Fruit fly (Drosophila melanogaster) whole organism, prepupa: ENCODE results near the gene CG9254.

Experiments used
- Blimp-1 ChIP-seq: fragments of 200-800 bp; sonication (Bioruptor generic); optimal IDR thresholded peaks from 3 replicates; lab custom pipeline; 2017; ENCODE audit warnings: missing biosample characterization, missing genetic modification characterization, mild to moderate bottlenecking, moderate library complexity, missing genetic modification reagents
- CG10631 ChIP-seq: fragments of 200-800 bp; sonication (Bioruptor generic); optimal IDR thresholded peaks from 2 replicates; lab custom pipeline; 2016; ENCODE audit warnings: missing biosample characterization, missing genetic modification characterization
- CG11294 ChIP-seq: fragments of 200-800 bp; sonication (Bioruptor generic); IDR thresholded peaks from 2 replicates; pipeline ENCODE4 v1.3.6; 2022; ENCODE audit warnings: missing biosample characterization, missing genetic modification characterization
- CG15336 ChIP-seq: fragments of 200-800 bp; sonication (Bioruptor generic); IDR thresholded peaks from 2 replicates; pipeline ENCODE4 v1.3.6; 2022; ENCODE audit warnings: missing biosample characterization, missing genetic modification characterization
- CG16779 ChIP-seq: fragments of 200-800 bp; sonication (Bioruptor generic); optimal IDR thresholded peaks from 3 replicates; lab custom pipeline; 2017; ENCODE audit warnings: missing biosample characterization, mild to moderate bottlenecking, missing genetic modification characterization
- CG3032 ChIP-seq: fragments of 200-800 bp; optimal IDR thresholded peaks from 2 replicates; lab custom pipeline; 2019; ENCODE audit warnings: missing biosample characterization, mild to moderate bottlenecking, missing genetic modification characterization, moderate library complexity
- CG31627 ChIP-seq: fragments of 200-800 bp; sonication (Bioruptor generic); optimal IDR thresholded peaks from 3 replicates; lab custom pipeline; 2016; ENCODE audit warnings: missing biosample characterization, missing genetic modification characterization
- CG32006 ChIP-seq: fragments of 200-800 bp; sonication (Bioruptor generic); optimal IDR thresholded peaks from 3 replicates; lab custom pipeline; 2017; ENCODE audit warnings: missing biosample characterization, mild to moderate bottlenecking, missing genetic modification characterization
- CG3919 ChIP-seq: fragments of 200-800 bp; sonication (Bioruptor generic); optimal IDR thresholded peaks from 3 replicates; lab custom pipeline; 2016; ENCODE audit warnings: missing biosample characterization, missing genetic modification characterization
- CG4318 ChIP-seq: fragments of 200-800 bp; sonication (Bioruptor generic); optimal IDR thresholded peaks from 3 replicates; lab custom pipeline; 2017; ENCODE audit warnings: missing biosample characterization, mild to moderate bottlenecking, missing genetic modification characterization
- CG6163 ChIP-seq: fragments of 200-800 bp; sonication (Bioruptor generic); IDR thresholded peaks from 3 replicates; pipeline ENCODE4 v1.3.6; 2022; ENCODE audit warnings: missing biosample characterization, missing genetic modification characterization
- CG6792 ChIP-seq: fragments of 200-800 bp; sonication (Bioruptor generic); optimal IDR thresholded peaks from 3 replicates; lab custom pipeline; 2016; ENCODE audit warnings: missing biosample characterization, missing genetic modification characterization
- CG6808 ChIP-seq: fragments of 200-800 bp; sonication (Bioruptor generic); optimal IDR thresholded peaks from 3 replicates; lab custom pipeline; 2017; ENCODE audit warnings: missing biosample characterization, missing genetic modification characterization, mild to moderate bottlenecking, moderate library complexity, missing genetic modification reagents
- CG6854 ChIP-seq: fragments of 200-800 bp; sonication (Bioruptor generic); optimal IDR thresholded peaks from 2 replicates; lab custom pipeline; 2017; ENCODE audit warnings: missing biosample characterization, mild to moderate bottlenecking, missing genetic modification characterization
- CG7368 ChIP-seq: fragments of 200-800 bp; sonication (Bioruptor generic); optimal IDR thresholded peaks from 3 replicates; lab custom pipeline; 2016; ENCODE audit warnings: missing biosample characterization, missing genetic modification characterization
- CG8119 ChIP-seq: fragments of 200-800 bp; sonication (Bioruptor generic); IDR thresholded peaks from 3 replicates; pipeline ENCODE4 v1.3.6; 2022; ENCODE audit warnings: missing biosample characterization, missing genetic modification characterization
- CG8319 ChIP-seq: fragments of 200-800 bp; sonication (Bioruptor generic); optimal IDR thresholded peaks from 3 replicates; lab custom pipeline; 2016; ENCODE audit warnings: missing biosample characterization, missing genetic modification characterization
- CG8632 ChIP-seq: fragments of 200-800 bp; sonication (Bioruptor generic); optimal IDR thresholded peaks from 3 replicates; lab custom pipeline; 2016; ENCODE audit warnings: missing biosample characterization, missing genetic modification characterization
- CG9139 ChIP-seq: fragments of 200-800 bp; sonication (Bioruptor generic); optimal IDR thresholded peaks from 3 replicates; lab custom pipeline; 2017; ENCODE audit warnings: missing biosample characterization, mild to moderate bottlenecking, missing genetic modification characterization
- Eip78C ChIP-seq: fragments of 200-800 bp; sonication (Bioruptor generic); peaks from one replicate; lab custom pipeline; 2016; ENCODE audit warnings: missing biosample characterization, missing genetic modification characterization
- Eip93F ChIP-seq: fragments of 200-800 bp; sonication (Bioruptor generic); optimal IDR thresholded peaks from 2 replicates; lab custom pipeline; 2016; ENCODE audit warnings: missing biosample characterization, mild to moderate bottlenecking, missing genetic modification characterization
- Ets21C ChIP-seq: fragments of 200-800 bp; sonication (Bioruptor generic); optimal IDR thresholded peaks from 3 replicates; lab custom pipeline; 2016; ENCODE audit warnings: missing biosample characterization, missing genetic modification characterization
- Gug ChIP-seq: fragments of 200-800 bp; sonication (Bioruptor generic); IDR thresholded peaks from 2 replicates; pipeline ENCODE4 v1.3.6; 2022; ENCODE audit warnings: missing biosample characterization, missing genetic modification characterization
- Hr38 ChIP-seq: sonication (Bioruptor generic); optimal IDR thresholded peaks from 2 replicates; lab custom pipeline; 2016; ENCODE audit warnings: missing biosample characterization, missing genetic modification characterization
- Hr39 ChIP-seq: fragments of 200-800 bp; sonication (Bioruptor generic); optimal IDR thresholded peaks from 2 replicates; lab custom pipeline; 2016; ENCODE audit warnings: missing biosample characterization, missing genetic modification characterization
- Hr4 ChIP-seq: fragments of 200-800 bp; sonication (Bioruptor generic); optimal IDR thresholded peaks from 3 replicates; lab custom pipeline; 2016; ENCODE audit warnings: missing biosample characterization, missing genetic modification characterization
- Lpt ChIP-seq: fragments of 200-800 bp; sonication (Bioruptor generic); optimal IDR thresholded peaks from 3 replicates; lab custom pipeline; 2016; ENCODE audit warnings: missing biosample characterization, missing genetic modification characterization
- Smox ChIP-seq: fragments of 200-800 bp; sonication (Bioruptor generic); optimal IDR thresholded peaks from 3 replicates; lab custom pipeline; 2016; ENCODE audit warnings: missing biosample characterization, missing genetic modification characterization
- Sox102F ChIP-seq: fragments of 200-800 bp; sonication (Bioruptor generic); optimal IDR thresholded peaks from 2 replicates; lab custom pipeline; 2016; ENCODE audit warnings: missing biosample characterization, mild to moderate bottlenecking, missing genetic modification characterization
- Sox14 ChIP-seq: fragments of 200-800 bp; sonication (Bioruptor generic); optimal IDR thresholded peaks from 3 replicates; lab custom pipeline; 2016; ENCODE audit warnings: missing biosample characterization, missing genetic modification characterization
- Sox15 ChIP-seq: fragments of 200-800 bp; sonication (Bioruptor generic); optimal IDR thresholded peaks from 3 replicates; lab custom pipeline; 2016; ENCODE audit warnings: missing biosample characterization, missing genetic modification characterization
- achi ChIP-seq: fragments of 200-800 bp; sonication (Bioruptor generic); optimal IDR thresholded peaks from 3 replicates; lab custom pipeline; 2016; ENCODE audit warnings: missing biosample characterization, missing genetic modification characterization
- cyc ChIP-seq: fragments of 200-800 bp; sonication (Bioruptor generic); optimal IDR thresholded peaks from 3 replicates; lab custom pipeline; 2016; ENCODE audit warnings: missing biosample characterization, missing genetic modification characterization
- dsx ChIP-seq: fragments of 200-800 bp; optimal IDR thresholded peaks from 3 replicates; lab custom pipeline; 2019; ENCODE audit warnings: missing biosample characterization, mild to moderate bottlenecking, missing genetic modification characterization, moderate library complexity; ENCODE audit not compliant: poor library complexity, severe bottlenecking
- eg ChIP-seq: fragments of 200-800 bp; sonication (Bioruptor generic); IDR thresholded peaks from 3 replicates; pipeline ENCODE4 v1.3.6; 2022; ENCODE audit warnings: missing biosample characterization, missing genetic modification characterization
- esn ChIP-seq: fragments of 200-800 bp; sonication (Bioruptor generic); optimal IDR thresholded peaks from 2 replicates; lab custom pipeline; 2016; ENCODE audit warnings: missing biosample characterization, mild to moderate bottlenecking, missing genetic modification characterization, moderate library complexity
- fd59A ChIP-seq: fragments of 200-800 bp; sonication (Bioruptor generic); optimal IDR thresholded peaks from 2 replicates; lab custom pipeline; 2017; ENCODE audit warnings: missing biosample characterization, mild to moderate bottlenecking, missing genetic modification characterization, missing genetic modification reagents
- fd85E ChIP-seq: fragments of 200-800 bp; sonication (Bioruptor generic); optimal IDR thresholded peaks from 3 replicates; lab custom pipeline; 2016; ENCODE audit warnings: missing biosample characterization, missing genetic modification characterization
- fkh ChIP-seq: fragments of 200-800 bp; sonication (Bioruptor generic); optimal IDR thresholded peaks from 3 replicates; lab custom pipeline; 2017; ENCODE audit warnings: missing biosample characterization, mild to moderate bottlenecking, missing genetic modification characterization, moderate library complexity
- net ChIP-seq: fragments of 200-800 bp; sonication (Bioruptor generic); optimal IDR thresholded peaks from 3 replicates; lab custom pipeline; 2016; ENCODE audit warnings: missing biosample characterization, missing genetic modification characterization
- pdm3 ChIP-seq: fragments of 200-800 bp; sonication (Bioruptor generic); optimal IDR thresholded peaks from 3 replicates; lab custom pipeline; 2016; ENCODE audit warnings: missing biosample characterization, missing genetic modification characterization
- salr ChIP-seq, 2 experiments: fragments of 200-800 bp; sonication (Bioruptor generic); optimal IDR thresholded peaks; 3 replicates each; lab custom pipeline; 2016 to 2018; ENCODE audit warnings: missing biosample characterization in 2 of 2, missing genetic modification characterization in 2 of 2, mild to moderate bottlenecking in 1 of 2
- spab ChIP-seq: fragments of 200-800 bp; sonication (Bioruptor generic); optimal IDR thresholded peaks from 2 replicates; lab custom pipeline; 2017; ENCODE audit warnings: missing biosample characterization, mild to moderate bottlenecking, missing genetic modification characterization, missing genetic modification reagents
- svp ChIP-seq: fragments of 200-800 bp; sonication (Bioruptor generic); peaks from one replicate; lab custom pipeline; 2016; ENCODE audit warnings: missing biosample characterization, missing genetic modification characterization
- topi ChIP-seq: fragments of 200-800 bp; sonication (Bioruptor generic); optimal IDR thresholded peaks from 3 replicates; lab custom pipeline; 2016; ENCODE audit warnings: missing biosample characterization, missing genetic modification characterization

CG9254 gene

DNA sequence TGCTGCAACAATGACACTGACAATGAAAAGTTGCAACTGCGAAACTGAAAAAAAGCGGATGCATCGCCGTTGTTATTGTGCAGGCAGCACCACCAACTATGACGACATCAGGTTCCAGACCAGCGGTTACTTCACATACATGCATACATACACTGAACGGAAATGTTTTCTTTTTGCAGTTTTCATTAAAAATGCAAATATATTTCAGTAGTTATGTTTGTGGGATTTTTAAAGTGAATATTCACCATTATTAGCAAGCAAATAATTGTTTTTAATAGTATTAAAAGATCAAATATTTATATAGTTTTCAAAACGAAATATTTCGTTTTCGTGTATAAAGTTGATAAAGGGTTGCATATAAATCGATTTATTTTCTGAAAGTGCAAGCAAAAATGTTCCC lies 14.9 kb upstream of the CG9254 start (continued):
- no peak for TF ChIP-seq fd85E (GFP tag; lab: Kevin White, UChicago)
- no peak for TF ChIP-seq CG3032 (tag; lab: Kevin White, UChicago)
- TF ChIP-seq svp (GFP tag; lab: Kevin White, UChicago), result no peak
- TF ChIP-seq Sox102F, result no peak
- TF ChIP-seq achi (GFP tag; lab: Kevin White, UChicago), result peak; percentile 4
- no peak for TF ChIP-seq CG16779 (tag; lab: Kevin White, UChicago)
- no peak for TF ChIP-seq eg
- TF ChIP-seq Eip93F (GFP tag; lab: Kevin White, UChicago), result no peak
- TF ChIP-seq CG31627 (GFP tag; lab: Kevin White, UChicago), result no peak
- no peak for TF ChIP-seq CG9139 (GFP tag; lab: Kevin White, UChicago)
- peak in 1 of 2 experiments; percentile 30 for TF ChIP-seq salr (GFP tag; optimal IDR thresholded peaks at IDR 0.05; lab: Kevin White, UChicago)
- no peak for TF ChIP-seq CG11294 (GFP tag; lab: Robert Waterston, UW)

dm6 chr2L:13591393-13591792 lies 5.6 kb downstream of the CG9254 start:
- TF ChIP-seq Hr38 (GFP tag; lab: Kevin White, UChicago) (no peak), eg (no peak), Lpt (GFP tag; lab: Kevin White, UChicago) (no peak), pdm3 (GFP tag; lab: Kevin White, UChicago) (no peak), fd59A (GFP tag; lab: Kevin White, UChicago) (no peak), CG6808 (no peak), CG4318 (no peak), CG3919 (GFP tag; lab: Kevin White, UChicago) (no peak)

- TF ChIP-seq Eip78C (peak; percentile 57), Hr4 (GFP tag; lab: Kevin White, UChicago) (peak; percentile 15), CG15336 (GFP tag; lab: Robert Waterston, UW) (peak; percentile 57), Eip93F (GFP tag; lab: Kevin White, UChicago) (no peak)
These were observed 10.3 kb downstream of the CG9254 start for dm6 chr2L:13586655-13587054.

dm6 chr2L:13571791-13572451 lies 25.1 kb downstream of the CG9254 start:
- no peak for TF ChIP-seq pdm3 (GFP tag; lab: Kevin White, UChicago)
- peak; percentile 53 for TF ChIP-seq dsx (GFP tag; lab: Kevin White, UChicago)
- peak; percentile 49 for TF ChIP-seq CG4318
- peak; percentile 79 for TF ChIP-seq CG32006 (GFP tag; lab: Kevin White, UChicago)
- TF ChIP-seq Hr39 (GFP tag; lab: Kevin White, UChicago), result no peak
- TF ChIP-seq CG8319 (GFP tag; lab: Kevin White, UChicago), result no peak
- TF ChIP-seq CG31627 (GFP tag; lab: Kevin White, UChicago), result peak; percentile 3
- peak; percentile 17 for TF ChIP-seq CG16779 (tag; lab: Kevin White, UChicago)
- peak; percentile 50; the same call in 1 of the 3 replicates for TF ChIP-seq CG6163 (GFP tag; lab: Robert Waterston, UW)
- TF ChIP-seq CG6792 (GFP tag; lab: Kevin White, UChicago), result peak; percentile 48
- peak; percentile 34 for TF ChIP-seq CG7368 (GFP tag; lab: Kevin White, UChicago)
- no peak for TF ChIP-seq Ets21C (GFP tag; lab: Kevin White, UChicago)
- no peak for TF ChIP-seq Sox14 (GFP tag; lab: Kevin White, UChicago)
- TF ChIP-seq CG8632 (GFP tag; lab: Kevin White, UChicago), result peak; percentile 56
- TF ChIP-seq CG6854 (GFP tag; lab: Kevin White, UChicago), result no peak
- peak; percentile 25 for TF ChIP-seq CG9139 (GFP tag; lab: Kevin White, UChicago)
- peak; percentile 65 for TF ChIP-seq esn (GFP tag; lab: Kevin White, UChicago)
- peak; percentile 22 for TF ChIP-seq Sox15 (GFP tag; lab: Kevin White, UChicago)
- peak; percentile 35 for TF ChIP-seq spab (GFP tag; lab: Kevin White, UChicago)
- TF ChIP-seq Gug (GFP tag; lab: Robert Waterston, UW), result peak; percentile 49
- peak; percentile 71 for TF ChIP-seq CG10631 (GFP tag; lab: Kevin White, UChicago)
- peak; percentile 75 for TF ChIP-seq CG8119 (GFP tag; lab: Robert Waterston, UW)
- peak; percentile 21 for TF ChIP-seq Blimp-1 (GFP tag; lab: Kevin White, UChicago)
- TF ChIP-seq Lpt (GFP tag; lab: Kevin White, UChicago), result peak; percentile 19
- TF ChIP-seq net (GFP tag; lab: Kevin White, UChicago), result peak; percentile 37
- TF ChIP-seq fd59A (GFP tag; lab: Kevin White, UChicago), result no peak
- TF ChIP-seq CG15336 (GFP tag; lab: Robert Waterston, UW), result peak; percentile 78
- TF ChIP-seq Smox (GFP tag; lab: Kevin White, UChicago), result peak; percentile 38
- TF ChIP-seq topi, result peak; percentile 48
- TF ChIP-seq fkh (GFP tag; lab: Kevin White, UChicago), result peak; percentile 33
- peak; percentile 3 for TF ChIP-seq cyc (GFP tag; lab: Kevin White, UChicago)
